Worm (Caenorhabditis elegans): Measurements from ENCODE around the gene daf-14.

DNA sequence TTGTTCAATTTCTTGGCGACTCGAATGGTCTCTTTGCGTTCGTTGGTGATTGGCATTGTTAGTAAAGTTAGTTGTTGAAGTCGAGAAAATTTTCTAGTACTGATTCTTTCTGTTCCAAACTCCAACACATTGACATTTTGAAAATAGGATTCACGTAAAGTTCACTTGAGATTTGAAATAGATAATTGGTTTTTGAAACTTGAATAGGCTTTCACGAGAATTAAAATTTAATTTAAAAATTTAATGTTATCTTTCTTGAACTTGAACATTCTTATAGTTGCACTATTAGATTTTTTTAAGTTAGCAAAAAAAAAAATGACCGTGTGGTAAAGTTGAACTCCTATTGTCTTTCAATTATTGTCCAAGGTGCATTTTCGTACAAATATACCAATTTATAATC, 43.6 kb downstream of the daf-14 start, which contains the start of gene R09E10.6:
- TF ChIP-seq dox-1 (GFP tag; IDR thresholded peaks at IDR 0.05) (no peak), F37B4.10 (GFP tag; IDR thresholded peaks at IDR 0.05) (no peak), ztf-25 (GFP tag; IDR thresholded peaks at IDR 0.05) (no peak), rec-8 (tag; optimal IDR thresholded peaks at IDR 0.05) (no peak), snpc-3.4 (tag; optimal IDR thresholded peaks at IDR 0.05) (no peak), attf-5 (GFP tag; optimal IDR thresholded peaks at IDR 0.05) (no peak), zim-3 (tag; optimal IDR thresholded peaks at IDR 0.05) (no peak), madf-3 (GFP tag; IDR thresholded peaks at IDR 0.05) (no peak), attf-6 (GFP tag; IDR thresholded peaks at IDR 0.05) (no peak)

Measured in whole organism, young adult.